Worm (Caenorhabditis elegans) whole organism, young adult: Measurements from ENCODE around the gene T24C4.3.

Experiments used
- B0035.1 ChIP-seq: sonication (generic microtip); optimal IDR thresholded peaks from 2 replicates; lab custom pipeline; 2016; ENCODE audit warnings: missing genetic modification characterization, mild to moderate bottlenecking, missing compliant biosample characterization, missing genotype, missing genetic modification reagents
- B0261.1 ChIP-seq: sonication (generic microtip); optimal IDR thresholded peaks from 2 replicates; lab custom pipeline; 2016; ENCODE audit warnings: mild to moderate bottlenecking, missing genetic modification characterization, moderate library complexity, missing compliant biosample characterization
- C17E4.6 ChIP-seq: fragments of 200-800 bp; sonication (Bioruptor generic); IDR thresholded peaks from 2 replicates; pipeline ENCODE4 v1.3.6; 2022; ENCODE audit warnings: missing genetic modification reagents, missing genetic modification characterization, missing compliant biosample characterization
- F33H1.4 ChIP-seq: fragments of 200-800 bp; sonication (Bioruptor generic); IDR thresholded peaks from 2 replicates; pipeline ENCODE4 v1.3.6; 2022; ENCODE audit warnings: missing genetic modification reagents, missing genetic modification characterization, missing compliant biosample characterization
- F49E8.2 ChIP-seq: sonication (generic microtip); optimal IDR thresholded peaks from 3 replicates; lab custom pipeline; 2017; ENCODE audit warnings: missing genetic modification characterization, mild to moderate bottlenecking, missing compliant biosample characterization, antibody characterized with exemption, moderate library complexity; ENCODE audit not compliant: insufficient read depth
- F52B5.7 ChIP-seq: sonication (generic microtip); optimal IDR thresholded peaks from 2 replicates; lab custom pipeline; 2016; ENCODE audit warnings: mild to moderate bottlenecking, missing genetic modification characterization, missing compliant biosample characterization
- Y53F4B.3 ChIP-seq: fragments of 200-800 bp; sonication (Bioruptor generic); IDR thresholded peaks from 2 replicates; pipeline ENCODE4 v1.3.6; 2022; ENCODE audit warnings: missing genetic modification reagents, missing genetic modification characterization, missing compliant biosample characterization
- akir-1 ChIP-seq: fragments of 200-800 bp; sonication (Bioruptor generic); optimal IDR thresholded peaks from 2 replicates; lab custom pipeline; 2018; ENCODE audit warnings: mild to moderate bottlenecking, missing genetic modification characterization, moderate library complexity, missing compliant biosample characterization
- aptf-2 ChIP-seq: fragments of 200-800 bp; sonication (Bioruptor generic); conservative IDR thresholded peaks from 2 replicates; pipeline ENCODE4 v1.3.6; 2022; ENCODE audit warnings: missing genetic modification reagents, missing genetic modification characterization, missing compliant biosample characterization
- aptf-3 ChIP-seq: fragments of 200-800 bp; sonication (Bioruptor generic); IDR thresholded peaks from 2 replicates; pipeline ENCODE4 v1.3.6; 2022; ENCODE audit warnings: missing genetic modification characterization, missing compliant biosample characterization
- attf-3 ChIP-seq: fragments of 200-800 bp; sonication (Bioruptor generic); conservative IDR thresholded peaks from 2 replicates; pipeline ENCODE4 v1.3.6; 2022; ENCODE audit warnings: missing genetic modification reagents, missing genetic modification characterization, missing compliant biosample characterization
- attf-6 ChIP-seq: fragments of 200-800 bp; sonication (Bioruptor generic); IDR thresholded peaks from 2 replicates; pipeline ENCODE4 v1.3.6; 2022; ENCODE audit warnings: missing genetic modification reagents, missing genetic modification characterization, missing compliant biosample characterization
- ccch-3 ChIP-seq: fragments of 200-800 bp; sonication (Bioruptor generic); optimal IDR thresholded peaks from 2 replicates; lab custom pipeline; 2018; ENCODE audit warnings: mild to moderate bottlenecking, missing genetic modification characterization, missing compliant biosample characterization
- ceh-27 ChIP-seq: fragments of 200-800 bp; sonication (Bioruptor generic); optimal IDR thresholded peaks from 2 replicates; lab custom pipeline; 2018; ENCODE audit warnings: mild to moderate bottlenecking, missing genetic modification characterization, moderate library complexity, missing compliant biosample characterization
- ceh-58 ChIP-seq: fragments of 200-800 bp; sonication (Bioruptor generic); IDR thresholded peaks from 2 replicates; pipeline ENCODE4 v1.3.6; 2022; ENCODE audit warnings: missing genetic modification characterization, missing compliant biosample characterization
- ceh-79 ChIP-seq: sonication (generic microtip); optimal IDR thresholded peaks from 2 replicates; lab custom pipeline; 2017; ENCODE audit warnings: mild to moderate bottlenecking, missing genetic modification characterization, missing compliant biosample characterization
- efl-1 ChIP-seq: fragments of 150-350 bp; optimal IDR thresholded peaks from 2 replicates; lab custom pipeline; 2014; ENCODE audit warnings: missing biosample characterization, missing genetic modification reagents, missing genetic modification characterization
- egl-18 ChIP-seq: fragments of 200-800 bp; sonication (Bioruptor generic); IDR thresholded peaks from 2 replicates; pipeline ENCODE4 v1.3.6; 2022; ENCODE audit warnings: missing genetic modification reagents, missing genetic modification characterization, missing compliant biosample characterization
- ekl-4 ChIP-seq: fragments of 200-800 bp; sonication (Bioruptor generic); IDR thresholded peaks from 2 replicates; pipeline ENCODE4 v1.3.6; 2022; ENCODE audit warnings: missing genetic modification reagents, missing genetic modification characterization, missing compliant biosample characterization
- him-1 ChIP-seq: sonication (generic microtip); optimal IDR thresholded peaks from 2 replicates; lab custom pipeline; 2016; ENCODE audit warnings: missing genotype, missing genetic modification reagents, missing genetic modification characterization, missing compliant biosample characterization
- hsf-1 ChIP-seq: fragments of 200-800 bp; sonication (Bioruptor generic); IDR thresholded peaks from 2 replicates; pipeline ENCODE4 v1.3.6; 2022; ENCODE audit warnings: missing genetic modification reagents, missing genetic modification characterization, missing compliant biosample characterization
- let-607 ChIP-seq, 2 experiments: fragments of 200-800 bp in 1 of 2; sonication (Bioruptor generic) in 1 of 2; sonication (generic microtip) in 1 of 2; optimal IDR thresholded peaks; 2 replicates each; lab custom pipeline; 2016 to 2018; ENCODE audit warnings: mild to moderate bottlenecking in 2 of 2, missing compliant biosample characterization in 2 of 2, missing genetic modification characterization in 2 of 2, moderate library complexity in 2 of 2, missing genotype in 1 of 2
- lir-1 ChIP-seq: fragments of 200-800 bp; sonication (Bioruptor generic); conservative IDR thresholded peaks from 2 replicates; pipeline ENCODE4 v1.3.6; 2022; ENCODE audit warnings: missing genetic modification reagents, missing genetic modification characterization, missing compliant biosample characterization
- madf-10 ChIP-seq: sonication (generic microtip); optimal IDR thresholded peaks from 2 replicates; lab custom pipeline; 2016; ENCODE audit warnings: mild to moderate bottlenecking, missing genetic modification characterization, missing compliant biosample characterization
- madf-3 ChIP-seq: fragments of 200-800 bp; sonication (Bioruptor generic); IDR thresholded peaks from 2 replicates; pipeline ENCODE4 v1.3.6; 2022; ENCODE audit warnings: missing genetic modification reagents, missing genetic modification characterization, missing compliant biosample characterization
- mcd-1 ChIP-seq: fragments of 200-800 bp; sonication (Bioruptor generic); IDR thresholded peaks from 2 replicates; pipeline ENCODE4 v1.3.6; 2022; ENCODE audit warnings: missing genetic modification reagents, missing genetic modification characterization, missing compliant biosample characterization
- nfyb-1 ChIP-seq: fragments of 200-800 bp; sonication (Bioruptor generic); IDR thresholded peaks from 2 replicates; pipeline ENCODE4 v1.3.6; 2022; ENCODE audit warnings: missing genetic modification reagents, missing genetic modification characterization, missing compliant biosample characterization
- nhr-120 ChIP-seq: fragments of 200-800 bp; sonication (Bioruptor generic); IDR thresholded peaks from 2 replicates; pipeline ENCODE4 v1.3.6; 2022; ENCODE audit warnings: missing genetic modification characterization, missing compliant biosample characterization
- nhr-80 ChIP-seq: sonication (generic microtip); optimal IDR thresholded peaks from 2 replicates; lab custom pipeline; 2016; ENCODE audit warnings: missing genetic modification characterization, missing compliant biosample characterization
- sdz-38 ChIP-seq: sonication (generic microtip); optimal IDR thresholded peaks from 2 replicates; lab custom pipeline; 2016; ENCODE audit warnings: missing genotype, missing genetic modification characterization, missing compliant biosample characterization
- tbp1 ChIP-seq: fragments of 200-800 bp; sonication (Bioruptor generic); optimal IDR thresholded peaks from 2 replicates; lab custom pipeline; 2018; ENCODE audit warnings: mild to moderate bottlenecking, missing genetic modification characterization, missing compliant biosample characterization
- unc-130 ChIP-seq: sonication (generic microtip); optimal IDR thresholded peaks from 2 replicates; lab custom pipeline; 2016; ENCODE audit warnings: missing genetic modification reagents, missing genetic modification characterization, missing compliant biosample characterization
- unc-62 ChIP-seq: fragments of 150-350 bp; optimal IDR thresholded peaks from 2 replicates; lab custom pipeline; 2014; ENCODE audit warnings: missing biosample characterization, missing genetic modification reagents, missing genetic modification characterization
- zim-3 ChIP-seq: sonication (generic microtip); optimal IDR thresholded peaks from 2 replicates; lab custom pipeline; 2017; ENCODE audit warnings: mild to moderate bottlenecking, missing genetic modification characterization, moderate library complexity, missing compliant biosample characterization
- ztf-26 ChIP-seq: sonication (generic microtip); optimal IDR thresholded peaks from 2 replicates; lab custom pipeline; 2017; ENCODE audit warnings: missing genetic modification characterization, missing compliant biosample characterization

T24C4.3 gene

DNA sequence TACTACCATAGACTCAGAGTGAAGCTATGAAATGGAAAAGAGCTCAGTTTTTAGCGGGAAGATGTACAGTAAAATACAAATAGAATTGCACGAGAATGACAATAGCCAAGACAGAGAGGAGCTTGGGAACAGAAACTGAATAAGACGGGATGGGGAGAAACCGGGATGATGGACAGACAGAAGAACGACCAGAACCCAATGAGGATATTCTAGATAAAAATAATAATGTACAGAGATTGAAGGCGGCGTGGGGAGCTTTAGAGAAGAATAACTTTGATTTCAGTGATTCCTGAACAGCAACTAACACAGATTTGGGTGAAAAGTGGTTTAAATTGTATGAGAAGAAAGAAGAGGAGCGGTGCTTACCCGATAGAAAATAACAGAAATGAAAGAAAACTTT is 9.2 kb upstream of the T24C4.3 start (continued):
- TF ChIP-seq B0261.1 = no peak
- peak; percentile 86 for TF ChIP-seq F49E8.2 (tag; lab: Kevin White, UChicago)
- TF ChIP-seq unc-130 (GFP tag; lab: Kevin White, UChicago) = no peak
- no peak for TF ChIP-seq akir-1
- TF ChIP-seq madf-3 = peak; percentile 76; the same call in 1 of the 2 replicates
- no peak for TF ChIP-seq aptf-3 (GFP tag; lab: Robert Waterston, UW)
- peak; percentile 15 for TF ChIP-seq tbp1 (GFP tag; lab: Kevin White, UChicago)
- no peak for TF ChIP-seq zim-3 (tag; lab: Kevin White, UChicago)
- TF ChIP-seq B0035.1 (tag; lab: Kevin White, UChicago) = no peak
- TF ChIP-seq let-607 (tag; optimal IDR thresholded peaks at IDR 0.05; lab: Kevin White, UChicago) = no peak
- no peak for TF ChIP-seq ceh-79 (tag; lab: Kevin White, UChicago)
- no peak for TF ChIP-seq mcd-1 (GFP tag; lab: Robert Waterston, UW)
- no peak for TF ChIP-seq him-1 (tag; lab: Kevin White, UChicago)
- TF ChIP-seq ccch-3 (GFP tag; lab: Kevin White, UChicago) = no peak
- TF ChIP-seq ztf-26 (tag; lab: Kevin White, UChicago) = no peak
- 0 out of 2 replicates have a peak, but pooled peaks have one; percentile 14 for TF ChIP-seq Y53F4B.3 (GFP tag; lab: Robert Waterston, UW)
- TF ChIP-seq lir-1 = no peak
- 0 out of 2 replicates have a peak, but pooled peaks have one; percentile 15 for TF ChIP-seq ceh-58 (GFP tag; lab: Robert Waterston, UW)
- no peak for TF ChIP-seq F33H1.4 (GFP tag; lab: Robert Waterston, UW)
- no peak for TF ChIP-seq sdz-38
- TF ChIP-seq efl-1 (GFP tag; lab: Kevin White, UChicago) = no peak
- no peak for TF ChIP-seq ceh-27 (GFP tag; lab: Kevin White, UChicago)

DNA sequence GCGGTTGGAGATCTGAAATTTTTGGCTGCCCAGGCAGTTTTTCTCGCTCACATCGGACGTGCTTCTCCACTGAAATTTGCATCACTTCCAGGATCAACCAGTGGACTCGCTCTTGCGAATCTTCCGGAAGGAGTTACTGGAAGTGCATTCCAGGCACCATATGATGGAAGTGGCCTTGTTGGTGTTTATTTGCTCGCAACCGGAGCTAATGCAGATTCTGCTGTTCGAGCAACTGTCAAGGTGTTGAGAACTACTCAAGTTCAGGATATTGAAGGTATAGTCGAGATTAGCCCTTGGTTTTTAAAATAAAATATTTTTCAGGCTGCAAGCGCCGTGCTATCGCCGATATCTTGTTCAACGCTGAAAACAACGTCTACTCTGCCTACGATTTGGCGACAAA is 8.6 kb upstream of the T24C4.3 start:
- no peak for TF ChIP-seq C17E4.6 (GFP tag; lab: Robert Waterston, UW)
- TF ChIP-seq nfyb-1 (GFP tag; lab: Robert Waterston, UW) = peak; percentile 54; the same call in 1 of the 2 replicates
- TF ChIP-seq egl-18 (GFP tag; lab: Robert Waterston, UW) = no peak
- TF ChIP-seq ekl-4 (GFP tag; lab: Robert Waterston, UW) = peak; percentile 46; the same call in 1 of the 2 replicates
- TF ChIP-seq attf-6 (GFP tag; lab: Robert Waterston, UW) = 0 out of 2 replicates have a peak, but pooled peaks have one; percentile 49
- 0 out of 2 replicates have a peak, but pooled peaks have one; percentile 13 for TF ChIP-seq hsf-1 (GFP tag; lab: Robert Waterston, UW)
- no peak for TF ChIP-seq madf-10 (tag; lab: Kevin White, UChicago)
- TF ChIP-seq aptf-2 (GFP tag; lab: Robert Waterston, UW) = no peak

DNA sequence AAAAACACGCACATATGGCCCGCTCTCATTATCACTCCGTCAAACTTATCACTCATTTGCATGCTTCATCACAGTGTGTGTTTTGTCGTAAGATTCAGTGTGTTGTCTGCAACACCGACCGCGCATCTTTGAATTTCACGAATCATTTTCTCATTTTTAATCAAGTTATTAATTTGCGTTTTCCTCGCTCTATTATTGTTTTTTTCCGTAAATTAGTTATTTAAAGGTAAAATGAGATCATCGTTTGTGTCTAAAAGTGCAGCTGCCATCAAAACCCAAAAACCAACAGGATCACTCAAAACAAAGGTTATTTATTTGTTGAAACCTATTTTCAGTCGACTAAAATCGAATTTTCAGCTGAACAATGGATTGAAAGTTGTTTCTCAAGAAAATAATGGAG is 7.4 kb upstream of the T24C4.3 start, which contains the start of the genes T24C4.5 and ucr-2.3:
T24C4.5 (minus strand) TSS at position 101 of the 400 bp plus-strand sequence.
ucr-2.3 (plus strand) TSS at position 227 of the 400 bp plus-strand sequence.
- TF ChIP-seq F52B5.7 (tag; lab: Kevin White, UChicago) (no peak), attf-3 (GFP tag; lab: Robert Waterston, UW) (no peak)

DNA sequence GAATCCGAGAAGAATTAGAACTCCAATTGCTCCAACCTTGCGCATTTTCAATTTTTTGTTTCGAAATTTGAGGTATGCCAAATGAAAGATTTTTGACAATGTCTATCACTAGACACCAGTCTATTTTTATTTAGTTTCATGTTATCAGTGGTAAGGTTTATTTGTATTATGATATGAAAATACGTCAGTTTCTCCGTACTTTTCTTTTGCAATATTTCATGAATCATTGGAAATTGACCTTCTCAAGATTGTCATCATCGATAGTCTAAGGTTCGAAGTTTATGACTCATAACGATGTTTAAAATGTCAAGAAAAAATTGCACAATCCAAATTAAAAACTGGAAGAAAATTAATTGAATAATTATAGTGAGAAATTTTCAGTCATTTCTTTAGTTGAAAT is 1.2 kb upstream of the T24C4.3 start, which contains the start of gene clc-19:
clc-19 (minus strand) TSS at position 135 of the 400 bp plus-strand sequence.
- TF ChIP-seq unc-62 (GFP tag; lab: Kevin White, UChicago) (peak; percentile 26), nhr-80 (tag; lab: Kevin White, UChicago) (peak; percentile 33), nhr-120 (no peak)
